Fruit fly (Drosophila melanogaster) whole organism, embryonic: ENCODE results near the gene ppk17.

Source experiments
- Abd-B ChIP-seq: fragments of 200-800 bp; sonication (Bioruptor generic); optimal IDR thresholded peaks from 2 replicates; lab custom pipeline; 2018; ENCODE audit warnings: missing biosample characterization, mild to moderate bottlenecking, missing genetic modification characterization, moderate library complexity
- Awh ChIP-seq: fragments of 200-800 bp; sonication (Bioruptor generic); IDR thresholded peaks from 2 replicates; pipeline ENCODE4, ENCODE4 v1.3.6; 2022; ENCODE audit warnings: missing biosample characterization, missing genetic modification characterization
- Bgb ChIP-seq: fragments of 200-800 bp; sonication (Bioruptor generic); IDR thresholded peaks from 2 replicates; pipeline ENCODE4 v1.3.6; 2022; ENCODE audit warnings: missing biosample characterization, missing genetic modification characterization; ENCODE audit not compliant: partially characterized antibody
- CG1024 ChIP-seq: fragments of 200-800 bp; sonication (Bioruptor generic); IDR thresholded peaks from 2 replicates; pipeline ENCODE4 v1.3.6; 2022; ENCODE audit warnings: missing biosample characterization, missing genetic modification characterization
- CG13296 ChIP-seq: fragments of 200-800 bp; sonication (Bioruptor generic); optimal IDR thresholded peaks from 3 replicates; lab custom pipeline; 2018; ENCODE audit warnings: missing biosample characterization, mild to moderate bottlenecking, missing genetic modification characterization
- CG1529 ChIP-seq: fragments of 200-800 bp; sonication (Bioruptor generic); optimal IDR thresholded peaks from 3 replicates; lab custom pipeline; 2018; ENCODE audit warnings: missing biosample characterization, missing genetic modification characterization
- CG15479 ChIP-seq: fragments of 200-800 bp; sonication (Bioruptor generic); optimal IDR thresholded peaks from 3 replicates; lab custom pipeline; 2019; ENCODE audit warnings: missing biosample characterization, mild to moderate bottlenecking, missing genetic modification characterization, moderate library complexity
- CG18599 ChIP-seq: fragments of 200-800 bp; sonication (Bioruptor generic); optimal IDR thresholded peaks from 3 replicates; lab custom pipeline; 2017; ENCODE audit warnings: missing biosample characterization, missing genetic modification characterization, mild to moderate bottlenecking, moderate library complexity, missing genetic modification reagents
- CG30403 ChIP-seq: fragments of 200-800 bp; sonication (Bioruptor generic); optimal IDR thresholded peaks from 3 replicates; lab custom pipeline; 2016; ENCODE audit warnings: missing biosample characterization, missing genetic modification characterization
- CG3281 ChIP-seq: fragments of 200-800 bp; sonication (Bioruptor generic); optimal IDR thresholded peaks from 3 replicates; lab custom pipeline; 2017; ENCODE audit warnings: missing biosample characterization, mild to moderate bottlenecking, missing genetic modification characterization
- CG7963 ChIP-seq: fragments of 200-800 bp; sonication (Bioruptor generic); IDR thresholded peaks from 3 replicates; pipeline ENCODE4 v1.3.6; 2022; ENCODE audit warnings: missing biosample characterization, missing genetic modification characterization; ENCODE audit not compliant: partially characterized antibody
- CG8290 ChIP-seq, 3 experiments: fragments of 200-800 bp; sonication (Bioruptor generic); optimal IDR thresholded peaks; 2 replicates each; lab custom pipeline; 2016 to 2019; ENCODE audit warnings: missing biosample characterization in 3 of 3, missing genetic modification characterization in 3 of 3, mild to moderate bottlenecking in 2 of 3, moderate library complexity in 1 of 3
- CG8944 ChIP-seq: fragments of 200-800 bp; sonication (Bioruptor generic); optimal IDR thresholded peaks from 3 replicates; lab custom pipeline; 2016; ENCODE audit warnings: missing biosample characterization, missing genetic modification characterization
- CG9876 ChIP-seq: fragments of 200-800 bp; sonication (Bioruptor generic); optimal IDR thresholded peaks from 2 replicates; lab custom pipeline; 2016; ENCODE audit warnings: missing biosample characterization, missing genetic modification characterization
- Gsc ChIP-seq: fragments of 200-800 bp; sonication (Bioruptor generic); IDR thresholded peaks from 2 replicates; pipeline ENCODE4 v1.3.6; 2022; ENCODE audit warnings: missing biosample characterization, missing genetic modification characterization
- Gug ChIP-seq: fragments of 200-800 bp; sonication (Bioruptor generic); IDR thresholded peaks from 4 replicates; pipeline ENCODE4 v1.3.6; 2022; ENCODE audit warnings: missing biosample characterization, missing genetic modification characterization
- H15 ChIP-seq: fragments of 200-800 bp; sonication (Bioruptor generic); IDR thresholded peaks from 3 replicates; pipeline ENCODE4 v1.3.6; 2022; ENCODE audit warnings: missing biosample characterization, missing genetic modification characterization
- HmgZ ChIP-seq: fragments of 200-800 bp; sonication (Bioruptor generic); optimal IDR thresholded peaks from 2 replicates; lab custom pipeline; 2018; ENCODE audit warnings: missing biosample characterization, mild to moderate bottlenecking, missing genetic modification characterization
- Hr78 ChIP-seq, 2 experiments: fragments of 200-800 bp in 1 of 2; fragments of >200 bp in 1 of 2; sonication (Bioruptor generic) in 1 of 2; optimal IDR thresholded peaks; 2 replicates each; lab custom pipeline; 2017 to 2019; ENCODE audit warnings: missing biosample characterization in 2 of 2, missing genetic modification characterization in 2 of 2, mild to moderate bottlenecking in 1 of 2, moderate library complexity in 1 of 2
- Hsf ChIP-seq: fragments of 200-800 bp; sonication (Bioruptor generic); optimal IDR thresholded peaks from 3 replicates; lab custom pipeline; 2016; ENCODE audit warnings: missing biosample characterization, missing genetic modification characterization
- Mrtf ChIP-seq: fragments of 200-800 bp; sonication (Bioruptor generic); IDR thresholded peaks from 3 replicates; pipeline ENCODE4 v1.3.6; 2022; ENCODE audit warnings: missing biosample characterization, missing genetic modification characterization
- NC2β ChIP-seq: fragments of 200-800 bp; sonication (Bioruptor generic); optimal IDR thresholded peaks from 2 replicates; lab custom pipeline; 2016; ENCODE audit warnings: missing biosample characterization, missing genetic modification characterization
- Pdp1 ChIP-seq, 2 experiments: fragments of 200-800 bp; sonication (Bioruptor generic); optimal IDR thresholded peaks; 3 replicates each; lab custom pipeline; 2016; ENCODE audit warnings: missing biosample characterization in 2 of 2, missing genetic modification characterization in 2 of 2, mild to moderate bottlenecking in 1 of 2, moderate library complexity in 1 of 2
- Stat92E ChIP-seq, 3 experiments: fragments of >200 bp in 2 of 3; fragments of 200-800 bp in 1 of 3; sonication (Bioruptor generic) in 1 of 3; optimal IDR thresholded peaks; 2 replicates each; lab custom pipeline; 2017 to 2019; ENCODE audit warnings: missing biosample characterization in 3 of 3, missing genetic modification characterization in 3 of 3, mild to moderate bottlenecking in 1 of 3, moderate library complexity in 1 of 3
- Xbp1 ChIP-seq: fragments of 200-800 bp; sonication (Bioruptor generic); optimal IDR thresholded peaks from 3 replicates; lab custom pipeline; 2016; ENCODE audit warnings: missing biosample characterization, mild to moderate bottlenecking, missing genetic modification characterization
- az2 ChIP-seq: fragments of 200-800 bp; sonication (Bioruptor generic); optimal IDR thresholded peaks from 3 replicates; lab custom pipeline; 2016; ENCODE audit warnings: missing biosample characterization, missing genetic modification characterization
- chinmo ChIP-seq: fragments of 200-800 bp; sonication (Bioruptor generic); IDR thresholded peaks from 4 replicates; pipeline ENCODE4 v1.3.6; 2022; ENCODE audit warnings: missing biosample characterization, missing genetic modification characterization; ENCODE audit not compliant: partially characterized antibody
- dmrt11E ChIP-seq: fragments of 200-800 bp; sonication (Bioruptor generic); optimal IDR thresholded peaks from 3 replicates; lab custom pipeline; 2018; ENCODE audit warnings: missing biosample characterization, mild to moderate bottlenecking, missing genetic modification characterization, moderate library complexity
- esg ChIP-seq: fragments of 200-800 bp; sonication (Bioruptor generic); conservative IDR thresholded peaks from 2 replicates; pipeline ENCODE4 v1.3.6; 2022; ENCODE audit warnings: missing biosample characterization, missing genetic modification characterization
- gfzf ChIP-seq: fragments of 200-800 bp; sonication (Bioruptor generic); optimal IDR thresholded peaks from 2 replicates; lab custom pipeline; 2016; ENCODE audit warnings: missing biosample characterization, mild to moderate bottlenecking, missing genetic modification characterization, moderate library complexity
- ind ChIP-seq: fragments of 200-800 bp; sonication (Bioruptor generic); optimal IDR thresholded peaks from 3 replicates; lab custom pipeline; 2016; ENCODE audit warnings: missing biosample characterization, missing genetic modification characterization
- jigr1 ChIP-seq: fragments of 200-800 bp; sonication (Bioruptor generic); IDR thresholded peaks from 3 replicates; pipeline ENCODE4 v1.3.6; 2022; ENCODE audit warnings: missing biosample characterization, missing genetic modification characterization
- klu ChIP-seq: fragments of 200-800 bp; sonication (Bioruptor generic); IDR thresholded peaks from 2 replicates; pipeline ENCODE4 v1.3.6; 2022; ENCODE audit warnings: missing biosample characterization, missing genetic modification characterization
- mirr ChIP-seq: fragments of 200-800 bp; sonication (Bioruptor generic); optimal IDR thresholded peaks from 3 replicates; lab custom pipeline; 2018; ENCODE audit warnings: missing biosample characterization, mild to moderate bottlenecking, missing genetic modification characterization
- nerfin-2 ChIP-seq: fragments of 200-800 bp; sonication (Bioruptor generic); IDR thresholded peaks from 2 replicates; pipeline ENCODE4 v1.3.6; 2022; ENCODE audit warnings: missing biosample characterization, missing genetic modification characterization; ENCODE audit not compliant: partially characterized antibody
- odd ChIP-seq: fragments of 200-800 bp; sonication (Bioruptor generic); optimal IDR thresholded peaks from 2 replicates; lab custom pipeline; 2017; ENCODE audit warnings: missing biosample characterization, mild to moderate bottlenecking, missing genetic modification characterization
- pan ChIP-seq, 4 experiments: fragments of >200 bp in 3 of 4; fragments of 200-800 bp in 1 of 4; sonication (Bioruptor generic) in 1 of 4; optimal IDR thresholded peaks in 3 of 4; IDR thresholded peaks in 1 of 4; 2 replicates each; pipeline versions ENCODE4 v1.3.6 to Lab custom; 2017 to 2022; ENCODE audit warnings: missing biosample characterization in 2 of 4, missing genetic modification characterization in 2 of 4, mixed read lengths in 1 of 4
- pho ChIP-seq: fragments of 200-800 bp; sonication (Bioruptor generic); optimal IDR thresholded peaks from 2 replicates; lab custom pipeline; 2016; ENCODE audit warnings: missing biosample characterization, missing genetic modification characterization
- pzg ChIP-seq: fragments of 200-800 bp; sonication (Bioruptor generic); optimal IDR thresholded peaks from 3 replicates; lab custom pipeline; 2018; ENCODE audit warnings: missing biosample characterization, mild to moderate bottlenecking, missing genetic modification characterization, moderate library complexity
- schlank ChIP-seq: fragments of 200-800 bp; sonication (Bioruptor generic); optimal IDR thresholded peaks from 2 replicates; lab custom pipeline; 2018; ENCODE audit warnings: missing biosample characterization, mild to moderate bottlenecking, missing genetic modification characterization
- sd ChIP-seq: fragments of 200-800 bp; sonication (Bioruptor generic); optimal IDR thresholded peaks from 3 replicates; lab custom pipeline; 2018; ENCODE audit warnings: missing biosample characterization, mild to moderate bottlenecking, missing genetic modification characterization, moderate library complexity
- sens-2 ChIP-seq: fragments of 200-800 bp; sonication (Bioruptor generic); IDR thresholded peaks from 2 replicates; pipeline ENCODE4 v1.3.6; 2022; ENCODE audit warnings: missing biosample characterization, missing genetic modification characterization
- seq ChIP-seq: fragments of 200-800 bp; sonication (Bioruptor generic); IDR thresholded peaks from 2 replicates; pipeline ENCODE4 v1.3.6; 2022; ENCODE audit warnings: missing biosample characterization, missing genetic modification characterization
- slou ChIP-seq: fragments of 200-800 bp; sonication (Bioruptor generic); optimal IDR thresholded peaks from 3 replicates; lab custom pipeline; 2016; ENCODE audit warnings: missing biosample characterization, missing genetic modification characterization
- so ChIP-seq: fragments of 200-800 bp; sonication (Bioruptor generic); IDR thresholded peaks from 3 replicates; pipeline ENCODE4 v1.3.6; 2022; ENCODE audit warnings: missing biosample characterization, missing genetic modification characterization
- sr ChIP-seq: fragments of 200-800 bp; sonication (Bioruptor generic); IDR thresholded peaks from 3 replicates; pipeline ENCODE4 v1.3.6; 2022; ENCODE audit warnings: missing biosample characterization, missing genetic modification characterization
- tll ChIP-seq, 2 experiments: fragments of 200-800 bp in 1 of 2; fragments of >200 bp in 1 of 2; sonication (Bioruptor generic) in 1 of 2; optimal IDR thresholded peaks; 2 replicates each; lab custom pipeline; 2017 to 2019; ENCODE audit warnings: missing biosample characterization in 2 of 2, missing genetic modification characterization in 2 of 2, mild to moderate bottlenecking in 1 of 2, moderate library complexity in 1 of 2
- zfh1 ChIP-seq: fragments of 200-800 bp; sonication (Bioruptor generic); IDR thresholded peaks from 3 replicates; pipeline ENCODE4 v1.3.6; 2022; ENCODE audit warnings: missing biosample characterization, missing genetic modification characterization

ppk17 gene

DNA sequence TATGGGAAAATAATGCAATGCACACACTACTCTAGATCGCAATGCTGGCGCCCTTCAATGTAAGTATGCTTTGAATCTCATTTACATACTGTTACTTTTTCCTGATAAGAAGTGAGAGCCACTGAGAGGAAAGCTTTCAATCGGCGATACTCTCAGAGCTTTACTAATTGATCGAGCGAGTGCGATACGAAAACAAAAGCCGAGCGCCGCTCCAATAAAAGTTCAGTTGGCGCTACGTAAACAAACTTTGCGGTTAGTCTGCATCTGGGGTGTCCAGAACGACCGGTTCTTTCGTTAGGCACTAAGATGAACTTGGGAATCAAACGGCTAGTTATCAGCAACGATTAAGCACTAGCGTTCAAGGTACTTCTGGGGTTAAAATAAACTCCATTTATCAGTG, 31.0 kb upstream of the ppk17 start, which contains the start of gene CG17928 (continued):
- TF ChIP-seq zfh1 (GFP tag; lab: Robert Waterston, UW), result no peak
- TF ChIP-seq Hsf (GFP tag; lab: Kevin White, UChicago), result no peak
- no peak for TF ChIP-seq CG1529 (GFP tag; lab: Kevin White, UChicago)
- no peak for TF ChIP-seq Stat92E (GFP tag; optimal IDR thresholded peaks at IDR 0.05; lab: Kevin White, UChicago)
- TF ChIP-seq CG9876, result no peak
- TF ChIP-seq Gug (GFP tag; lab: Robert Waterston, UW), result no peak
- no peak for TF ChIP-seq seq (GFP tag; lab: Robert Waterston, UW)
- 0 out of 3 replicates have a peak, but pooled peaks have one; percentile 7 for TF ChIP-seq so (GFP tag; lab: Robert Waterston, UW)
- no peak for TF ChIP-seq NC2β (GFP tag; lab: Kevin White, UChicago)
- TF ChIP-seq CG8944 (GFP tag; lab: Kevin White, UChicago), result no peak
- no peak for TF ChIP-seq sd (tag; lab: Kevin White, UChicago)
- no peak for TF ChIP-seq nerfin-2 (GFP tag; lab: Robert Waterston, UW)
- TF ChIP-seq gfzf, result no peak
- no peak for TF ChIP-seq az2 (GFP tag; lab: Kevin White, UChicago)
- no peak for TF ChIP-seq sr (GFP tag; lab: Robert Waterston, UW)
- TF ChIP-seq dmrt11E (tag; lab: Kevin White, UChicago), result no peak
- TF ChIP-seq CG15479 (GFP tag; lab: Kevin White, UChicago), result no peak
- no peak for TF ChIP-seq CG1024
- TF ChIP-seq CG8290 (GFP tag; optimal IDR thresholded peaks at IDR 0.05; lab: Kevin White, UChicago), result no peak
- peak in 1 of 2 experiments; percentile 45 for TF ChIP-seq CG8290 (tag; optimal IDR thresholded peaks at IDR 0.05; lab: Kevin White, UChicago)
- no peak for TF ChIP-seq ind (GFP tag; lab: Kevin White, UChicago)
- no peak for TF ChIP-seq pzg (GFP tag; lab: Kevin White, UChicago)
- no peak for TF ChIP-seq Awh (GFP tag; lab: Robert Waterston, UW)
- TF ChIP-seq schlank (tag; lab: Kevin White, UChicago), result no peak
- no peak for TF ChIP-seq CG30403 (GFP tag; lab: Kevin White, UChicago)
- no peak for TF ChIP-seq CG7963
- TF ChIP-seq slou (GFP tag; lab: Kevin White, UChicago), result no peak
- no peak for TF ChIP-seq H15 (GFP tag; lab: Robert Waterston, UW)
- TF ChIP-seq jigr1 (GFP tag; lab: Robert Waterston, UW), result no peak
- no peak for TF ChIP-seq Abd-B (GFP tag; lab: Kevin White, UChicago)
- no peak for TF ChIP-seq esg (GFP tag; lab: Robert Waterston, UW)
- no peak for TF ChIP-seq pan (optimal IDR thresholded peaks at IDR 0.05; lab: Kevin White, UChicago)
- TF ChIP-seq pan (GFP tag; optimal IDR thresholded peaks at IDR 0.05 in 1 of 2, IDR thresholded peaks at IDR 0.05 in 1 of 2), result peak in 1 of 2 experiments; percentile 12
- TF ChIP-seq pho (GFP tag; lab: Kevin White, UChicago), result no peak
- TF ChIP-seq Bgb, result no peak
- TF ChIP-seq Gsc (GFP tag; lab: Robert Waterston, UW), result no peak
- no peak for TF ChIP-seq CG13296 (GFP tag; lab: Kevin White, UChicago)

dm6 chr2L:16790671-16791270, 30.4 kb upstream of the ppk17 start, which contains the start of gene Cyt-b5-r:
Cyt-b5-r (minus strand) TSS chr2L:16790721.
- peak; percentile 33 for TF ChIP-seq HmgZ (tag; lab: Kevin White, UChicago)
- peak in 1 of 2 experiments; percentile 56 for TF ChIP-seq Hr78 (GFP tag; optimal IDR thresholded peaks at IDR 0.05; lab: Kevin White, UChicago)
- TF ChIP-seq sens-2 (GFP tag; lab: Robert Waterston, UW), result 0 out of 2 replicates have a peak, but pooled peaks have one; percentile 6
- peak; percentile 2 for TF ChIP-seq CG18599 (GFP tag; lab: Kevin White, UChicago)
- no peak for TF ChIP-seq Xbp1
- TF ChIP-seq odd, result no peak
- no peak for TF ChIP-seq dmrt11E (tag; lab: Kevin White, UChicago)
- 0 out of 4 replicates have a peak, but pooled peaks have one; percentile 42 for TF ChIP-seq chinmo (GFP tag; lab: Robert Waterston, UW)
- TF ChIP-seq Mrtf (GFP tag; lab: Robert Waterston, UW), result no peak
- TF ChIP-seq tll (GFP tag; optimal IDR thresholded peaks at IDR 0.05; lab: Kevin White, UChicago), result no peak
- TF ChIP-seq Pdp1 (GFP tag; optimal IDR thresholded peaks at IDR 0.05; lab: Kevin White, UChicago), result peak in 1 of 2 experiments; percentile 98
- no peak for TF ChIP-seq klu (GFP tag; lab: Robert Waterston, UW)
- TF ChIP-seq mirr (GFP tag; lab: Kevin White, UChicago), result peak; percentile 91
- peak; percentile 1 for TF ChIP-seq CG3281 (GFP tag; lab: Kevin White, UChicago)
- peak; percentile 58 for TF ChIP-seq sd (tag; lab: Kevin White, UChicago)
